Worm (Caenorhabditis elegans) whole organism, midembryonic: ENCODE results near the gene K11H3.3.

Experiments used
- T22C8.4 ChIP-seq: fragments of 200-800 bp; sonication (Bioruptor generic); IDR thresholded peaks from 2 replicates; pipeline ENCODE4 v1.3.6; 2022; ENCODE audit warnings: missing genetic modification characterization, missing compliant biosample characterization
- cog-1 ChIP-seq: sonication (generic microtip); optimal IDR thresholded peaks from 2 replicates; lab custom pipeline; 2016; ENCODE audit warnings: missing genetic modification characterization, missing compliant biosample characterization
- flt-1 ChIP-seq: fragments of 200-800 bp; sonication (Bioruptor generic); IDR thresholded peaks from 2 replicates; pipeline ENCODE4 v1.3.6; 2022; ENCODE audit warnings: missing genetic modification characterization, missing compliant biosample characterization
- klf-2 ChIP-seq: fragments of 200-800 bp; sonication (Bioruptor generic); conservative IDR thresholded peaks from 2 replicates; pipeline ENCODE4 v1.3.6; 2022; ENCODE audit warnings: missing genetic modification reagents, missing genetic modification characterization, missing compliant biosample characterization
- med-1 ChIP-seq: sonication (generic microtip); optimal IDR thresholded peaks from 2 replicates; lab custom pipeline; 2017; ENCODE audit warnings: missing genetic modification characterization, mild to moderate bottlenecking, missing compliant biosample characterization, antibody characterized with exemption, missing genetic modification reagents; ENCODE audit not compliant: insufficient read depth
- ref-1 ChIP-seq: fragments of 200-800 bp; sonication (Bioruptor generic); conservative IDR thresholded peaks from 2 replicates; pipeline ENCODE4 v1.3.6; 2022; ENCODE audit warnings: missing genetic modification reagents, missing genetic modification characterization, missing compliant biosample characterization
- tab-1 ChIP-seq: fragments of 200-800 bp; sonication (Bioruptor generic); IDR thresholded peaks from 2 replicates; pipeline ENCODE4 v1.3.6; 2022; ENCODE audit warnings: missing genetic modification characterization, missing compliant biosample characterization
- ztf-23 ChIP-seq: fragments of 200-800 bp; sonication (Bioruptor generic); IDR thresholded peaks from 2 replicates; pipeline ENCODE4 v1.3.6; 2022; ENCODE audit warnings: missing genetic modification reagents, missing genetic modification characterization, missing compliant biosample characterization
- ztf-29 ChIP-seq: fragments of 200-800 bp; sonication (Bioruptor generic); IDR thresholded peaks from 2 replicates; pipeline ENCODE4 v1.3.6; 2022; ENCODE audit warnings: missing genetic modification reagents, missing genetic modification characterization, missing compliant biosample characterization

Gene K11H3.3

ce11 chrIII:9822942-9823341 lies 28.7 kb upstream of the K11H3.3 start, which contains the start of gene arl-5:
TSS of gene arl-5 (plus strand) at chrIII:9823242.
- TF ChIP-seq T22C8.4 (GFP tag; lab: Robert Waterston, UW) (no peak), ztf-23 (GFP tag; lab: Robert Waterston, UW) (no peak), med-1 (GFP tag; lab: Kevin White, UChicago) (no peak), klf-2 (GFP tag; lab: Robert Waterston, UW) (no peak), flt-1 (GFP tag; lab: Robert Waterston, UW) (no peak), cog-1 (tag; lab: Kevin White, UChicago) (no peak), tab-1 (GFP tag; lab: Robert Waterston, UW) (no peak)

ce11 chrIII:9823748-9824147 lies 27.9 kb upstream of the K11H3.3 start:
- TF ChIP-seq tab-1 (GFP tag; lab: Robert Waterston, UW) = no peak
- TF ChIP-seq flt-1 (GFP tag; lab: Robert Waterston, UW) = no peak
- TF ChIP-seq klf-2 (GFP tag; lab: Robert Waterston, UW) = no peak
- TF ChIP-seq med-1 (GFP tag; lab: Kevin White, UChicago) = no peak
- no peak for TF ChIP-seq T22C8.4 (GFP tag; lab: Robert Waterston, UW)
- no peak for TF ChIP-seq ref-1 (GFP tag; lab: Robert Waterston, UW)
- no peak for TF ChIP-seq ztf-23 (GFP tag; lab: Robert Waterston, UW)

- TF ChIP-seq ztf-29 (GFP tag; lab: Robert Waterston, UW) = no peak
- no peak for TF ChIP-seq tab-1 (GFP tag; lab: Robert Waterston, UW)
- TF ChIP-seq ref-1 (GFP tag; lab: Robert Waterston, UW) = no peak
- TF ChIP-seq klf-2 (GFP tag; lab: Robert Waterston, UW) = no peak
- no peak for TF ChIP-seq ztf-23 (GFP tag; lab: Robert Waterston, UW)
- no peak for TF ChIP-seq med-1 (GFP tag; lab: Kevin White, UChicago)
- no peak for TF ChIP-seq T22C8.4 (GFP tag; lab: Robert Waterston, UW)
- TF ChIP-seq cog-1 (tag; lab: Kevin White, UChicago) = no peak
- no peak for TF ChIP-seq flt-1 (GFP tag; lab: Robert Waterston, UW)
These were observed 27.2 kb upstream of the K11H3.3 start, which contains the start of gene lin-52 for ce11 chrIII:9824330-9824934. TSS of gene lin-52 (minus strand) at chrIII:9824750.

- no peak for TF ChIP-seq ref-1 (GFP tag; lab: Robert Waterston, UW)
- 0 out of 2 replicates have a peak, but pooled peaks have one; percentile 38 for TF ChIP-seq ztf-29 (GFP tag; lab: Robert Waterston, UW)
These were observed 26.4 kb upstream of the K11H3.3 start, which contains the start of gene ZK632.9 for ce11 chrIII:9825073-9825828. TSS of gene ZK632.9 (minus strand) at chrIII:9825432.

DNA sequence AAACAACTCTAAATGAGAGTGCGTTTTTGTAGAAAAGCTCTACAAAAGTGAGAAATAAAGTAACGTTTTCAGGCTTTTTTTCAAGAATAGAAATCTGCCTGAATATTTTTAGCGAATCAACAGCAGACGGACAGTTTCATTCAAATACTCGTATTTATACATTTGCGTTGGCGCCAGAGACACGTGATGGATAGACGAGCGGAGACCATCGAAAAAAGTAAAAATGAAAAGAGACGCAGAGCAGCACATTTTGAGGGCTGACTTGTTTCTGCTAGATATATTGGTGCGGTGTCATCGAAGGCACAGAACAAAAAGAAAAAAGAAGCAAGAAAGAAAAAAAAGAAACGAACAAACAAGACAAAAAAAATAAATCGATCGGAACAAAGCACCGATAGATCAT lies 25.6 kb upstream of the K11H3.3 start:
- TF ChIP-seq tab-1 (GFP tag; lab: Robert Waterston, UW) (no peak), flt-1 (GFP tag; lab: Robert Waterston, UW) (no peak), ztf-23 (GFP tag; lab: Robert Waterston, UW) (no peak), ztf-29 (GFP tag; lab: Robert Waterston, UW) (no peak), cog-1 (tag; lab: Kevin White, UChicago) (no peak), med-1 (GFP tag; lab: Kevin White, UChicago) (no peak)

ce11 chrIII:9827163-9827951 lies 24.3 kb upstream of the K11H3.3 start, which contains the start of the genes ZK632.10 and ZK632.11:
TSS of gene ZK632.10 (minus strand) at chrIII:9827722.
TSS of gene ZK632.11 (plus strand) at chrIII:9827915.
- TF ChIP-seq flt-1 (GFP tag; lab: Robert Waterston, UW) = no peak
- no peak for TF ChIP-seq ref-1 (GFP tag; lab: Robert Waterston, UW)
- no peak for TF ChIP-seq T22C8.4 (GFP tag; lab: Robert Waterston, UW)
- peak; percentile 0 for TF ChIP-seq cog-1 (tag; lab: Kevin White, UChicago)

ce11 chrIII:9830502-9830901 lies 21.2 kb upstream of the K11H3.3 start, which contains the start of gene ZK632.12:
TSS of gene ZK632.12 (plus strand) at chrIII:9830802.
- TF ChIP-seq ref-1 (GFP tag; lab: Robert Waterston, UW) = no peak
- TF ChIP-seq klf-2 (GFP tag; lab: Robert Waterston, UW) = no peak
- TF ChIP-seq med-1 (GFP tag; lab: Kevin White, UChicago) = no peak
- TF ChIP-seq tab-1 (GFP tag; lab: Robert Waterston, UW) = no peak
- TF ChIP-seq flt-1 (GFP tag; lab: Robert Waterston, UW) = no peak
- TF ChIP-seq cog-1 (tag; lab: Kevin White, UChicago) = no peak
- TF ChIP-seq ztf-23 (GFP tag; lab: Robert Waterston, UW) = no peak
- TF ChIP-seq T22C8.4 (GFP tag; lab: Robert Waterston, UW) = no peak
- TF ChIP-seq ztf-29 (GFP tag; lab: Robert Waterston, UW) = no peak

DNA sequence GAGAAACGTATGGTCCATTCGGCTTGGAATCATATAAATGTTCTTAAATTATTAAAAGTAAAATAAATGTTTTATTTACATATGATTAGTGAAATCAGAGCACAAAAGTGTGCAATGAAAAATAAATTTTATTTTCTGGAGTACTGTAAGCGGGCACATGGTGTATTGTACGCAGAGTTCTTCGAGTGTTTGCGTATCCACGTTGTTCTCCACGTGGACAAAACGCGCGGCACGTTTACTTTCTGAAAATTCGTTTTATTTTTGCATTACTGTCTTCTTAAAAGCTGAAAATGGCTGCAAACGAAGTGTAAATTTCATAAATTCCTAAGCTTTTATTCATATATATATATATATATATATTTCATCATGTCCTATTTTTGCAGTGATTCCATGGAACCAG lies 19.1 kb upstream of the K11H3.3 start:
- TF ChIP-seq klf-2 (GFP tag; lab: Robert Waterston, UW) = no peak
- TF ChIP-seq tab-1 (GFP tag; lab: Robert Waterston, UW) = no peak
- no peak for TF ChIP-seq med-1 (GFP tag; lab: Kevin White, UChicago)
- TF ChIP-seq T22C8.4 (GFP tag; lab: Robert Waterston, UW) = no peak
- TF ChIP-seq ztf-23 (GFP tag; lab: Robert Waterston, UW) = no peak
- TF ChIP-seq ztf-29 (GFP tag; lab: Robert Waterston, UW) = no peak
- TF ChIP-seq ref-1 (GFP tag; lab: Robert Waterston, UW) = no peak
- no peak for TF ChIP-seq flt-1 (GFP tag; lab: Robert Waterston, UW)
- no peak for TF ChIP-seq cog-1 (tag; lab: Kevin White, UChicago)
